Fruit fly (Drosophila melanogaster) whole organism, wandering third instar larva: Measurements from ENCODE around the gene Gbeta5.

Source experiments
- dmrt93B ChIP-seq: fragments of 200-800 bp; sonication (Bioruptor generic); optimal IDR thresholded peaks from 2 replicates; lab custom pipeline; 2018; ENCODE audit warnings: missing biosample characterization, mild to moderate bottlenecking, missing genetic modification characterization
- psq ChIP-seq: fragments of 200-800 bp; sonication (Bioruptor generic); optimal IDR thresholded peaks from 3 replicates; lab custom pipeline; 2017; ENCODE audit warnings: missing biosample characterization, mild to moderate bottlenecking, missing genetic modification characterization, moderate library complexity

- TF ChIP-seq psq (GFP tag; lab: Kevin White, UChicago) (no peak), dmrt93B (GFP tag; lab: Kevin White, UChicago) (no peak)
Observed at dm6 chrX:8142067-8142462, 10.0 kb downstream of the Gbeta5 start, which contains the start of gene Smox.
